Worm (Caenorhabditis elegans) whole organism, L4 larva: Measurements from ENCODE around the gene C08A9.3.

Experiments used
- F10B5.3 ChIP-seq: sonication (generic microtip); optimal IDR thresholded peaks from 2 replicates; lab custom pipeline; 2016; ENCODE audit warnings: mild to moderate bottlenecking, missing genetic modification characterization, missing compliant biosample characterization
- F26F4.8 ChIP-seq: fragments of 200-800 bp; sonication (Bioruptor generic); conservative IDR thresholded peaks from 2 replicates; pipeline ENCODE4 v1.3.6; 2022; ENCODE audit warnings: missing genetic modification characterization, missing compliant biosample characterization
- R02D3.7 ChIP-seq: fragments of 150-350 bp; sonication (generic microtip); optimal IDR thresholded peaks from 3 replicates; lab custom pipeline; 2014; ENCODE audit warnings: missing biosample characterization, missing genetic modification characterization
- Y105C5A.15 ChIP-seq: fragments of 200-800 bp; sonication (Bioruptor generic); IDR thresholded peaks from 2 replicates; pipeline ENCODE4 v1.3.6; 2022; ENCODE audit warnings: missing genetic modification characterization, missing compliant biosample characterization
- Y75B8A.6 ChIP-seq: fragments of 200-800 bp; sonication (Bioruptor generic); IDR thresholded peaks from 2 replicates; pipeline ENCODE4 v1.3.6; 2022; ENCODE audit warnings: missing genetic modification reagents, missing genetic modification characterization, missing compliant biosample characterization
- aha-1 ChIP-seq: fragments of 150-350 bp; peaks from one replicate; lab custom pipeline; 2014; ENCODE audit warnings: missing biosample characterization, missing genetic modification characterization
- aly-2 ChIP-seq: sonication (generic microtip); optimal IDR thresholded peaks from 2 replicates; lab custom pipeline; 2018; ENCODE audit warnings: missing biosample characterization, missing genetic modification characterization
- ceh-20 ChIP-seq: fragments of 200-800 bp; sonication (Bioruptor generic); IDR thresholded peaks from 2 replicates; pipeline ENCODE4 v1.3.6; 2022; ENCODE audit warnings: missing genetic modification reagents, missing genetic modification characterization, missing compliant biosample characterization
- daf-12 ChIP-seq: fragments of 150-350 bp; optimal IDR thresholded peaks from 2 replicates; lab custom pipeline; 2014; ENCODE audit warnings: missing biosample characterization, missing genetic modification reagents, missing genetic modification characterization
- daf-16 ChIP-seq, 3 experiments: sonication (generic microtip); optimal IDR thresholded peaks; 2 replicates each; lab custom pipeline; 2016 to 2017; ENCODE audit warnings: missing genetic modification characterization in 3 of 3, missing genetic modification reagents in 3 of 3, mild to moderate bottlenecking in 2 of 3, missing compliant biosample characterization in 2 of 3, missing biosample characterization in 1 of 3, moderate library complexity in 1 of 3
- dmd-9 ChIP-seq: fragments of 200-800 bp; sonication (Bioruptor generic); IDR thresholded peaks from 2 replicates; pipeline ENCODE4 v1.3.6; 2022; ENCODE audit warnings: missing genetic modification reagents, missing genetic modification characterization, missing compliant biosample characterization
- dve-1 ChIP-seq: sonication (generic microtip); optimal IDR thresholded peaks from 2 replicates; lab custom pipeline; 2017; ENCODE audit warnings: antibody characterized with exemption, mild to moderate bottlenecking, missing genetic modification characterization, missing compliant biosample characterization; ENCODE audit not compliant: insufficient read depth
- fkh-10 ChIP-seq: fragments of 150-350 bp; optimal IDR thresholded peaks from 2 replicates; lab custom pipeline; 2014; ENCODE audit warnings: missing biosample characterization, missing genetic modification reagents, missing genetic modification characterization
- fos-1 ChIP-seq: fragments of 150-350 bp; optimal IDR thresholded peaks from 2 replicates; lab custom pipeline; 2014; ENCODE audit warnings: missing biosample characterization, missing genetic modification characterization
- gei-8 ChIP-seq: fragments of 200-800 bp; sonication (Bioruptor generic); optimal IDR thresholded peaks from 2 replicates; lab custom pipeline; 2018; ENCODE audit warnings: mild to moderate bottlenecking, missing genetic modification characterization, missing compliant biosample characterization
- hif-1 ChIP-seq, 2 experiments: sonication (generic microtip); optimal IDR thresholded peaks; 2 replicates each; lab custom pipeline; 2016 to 2017; ENCODE audit warnings: missing compliant biosample characterization in 2 of 2, missing genetic modification characterization in 2 of 2, missing genetic modification reagents in 2 of 2, missing genotype in 2 of 2, mild to moderate bottlenecking in 1 of 2
- hlh-11 ChIP-seq: fragments of 200-800 bp; sonication (Bioruptor generic); optimal IDR thresholded peaks from 2 replicates; lab custom pipeline; 2018; ENCODE audit warnings: mild to moderate bottlenecking, missing genetic modification characterization, missing compliant biosample characterization
- hlh-30 ChIP-seq: sonication (generic microtip); optimal IDR thresholded peaks from 2 replicates; lab custom pipeline; 2017; ENCODE audit warnings: antibody characterized with exemption, mild to moderate bottlenecking, missing genetic modification characterization, missing compliant biosample characterization; ENCODE audit not compliant: insufficient read depth
- lim-7 ChIP-seq: fragments of 200-800 bp; sonication (Bioruptor generic); IDR thresholded peaks from 2 replicates; pipeline ENCODE4 v1.3.6; 2022; ENCODE audit warnings: missing genetic modification characterization, missing compliant biosample characterization
- lin-13 ChIP-seq: fragments of 150-350 bp; optimal IDR thresholded peaks from 2 replicates; lab custom pipeline; 2014; ENCODE audit warnings: missing biosample characterization, missing genetic modification reagents, missing genetic modification characterization
- lin-29 ChIP-seq: fragments of 200-800 bp; sonication (Bioruptor generic); IDR thresholded peaks from 2 replicates; pipeline ENCODE4 v1.3.6; 2022; ENCODE audit warnings: missing genetic modification reagents, missing genetic modification characterization, missing compliant biosample characterization
- lin-39 ChIP-seq: fragments of 150-350 bp; optimal IDR thresholded peaks from 2 replicates; lab custom pipeline; 2014; ENCODE audit warnings: missing biosample characterization, missing genetic modification reagents, missing genetic modification characterization
- mep-1 ChIP-seq: fragments of 150-350 bp; sonication (generic microtip); optimal IDR thresholded peaks from 3 replicates; lab custom pipeline; 2014; ENCODE audit warnings: missing biosample characterization, missing genetic modification characterization
- mes-2 ChIP-seq: sonication (generic microtip); optimal IDR thresholded peaks from 2 replicates; lab custom pipeline; 2016; ENCODE audit warnings: missing genotype, mild to moderate bottlenecking, missing genetic modification characterization, missing compliant biosample characterization; ENCODE audit not compliant: poor library complexity, severe bottlenecking
- nhr-10 ChIP-seq: fragments of 150-350 bp; optimal IDR thresholded peaks from 2 replicates; lab custom pipeline; 2014; ENCODE audit warnings: missing biosample characterization, missing genetic modification characterization
- nhr-102 ChIP-seq: sonication (generic microtip); optimal IDR thresholded peaks from 2 replicates; lab custom pipeline; 2016; ENCODE audit warnings: mild to moderate bottlenecking, missing genetic modification characterization, moderate library complexity, missing compliant biosample characterization
- nhr-11 ChIP-seq: fragments of 150-350 bp; optimal IDR thresholded peaks from 2 replicates; lab custom pipeline; 2014; ENCODE audit warnings: missing biosample characterization, missing genetic modification characterization
- nhr-111 ChIP-seq: fragments of 200-800 bp; sonication (Bioruptor generic); optimal IDR thresholded peaks from 2 replicates; lab custom pipeline; 2018; ENCODE audit warnings: mild to moderate bottlenecking, missing genetic modification characterization, missing compliant biosample characterization
- nhr-25 ChIP-seq: sonication (generic microtip); optimal IDR thresholded peaks from 2 replicates; lab custom pipeline; 2017; ENCODE audit warnings: missing genetic modification characterization, mild to moderate bottlenecking, missing compliant biosample characterization, antibody characterized with exemption, moderate library complexity, borderline replicate concordance; ENCODE audit not compliant: insufficient read depth
- nhr-28 ChIP-seq: fragments of 150-350 bp; optimal IDR thresholded peaks from 2 replicates; lab custom pipeline; 2014; ENCODE audit warnings: missing biosample characterization, missing genetic modification characterization
- nhr-41 ChIP-seq: fragments of 200-800 bp; sonication (Bioruptor generic); IDR thresholded peaks from 2 replicates; pipeline ENCODE4 v1.3.6; 2022; ENCODE audit warnings: missing genetic modification reagents, missing genetic modification characterization, missing compliant biosample characterization
- nhr-77 ChIP-seq: fragments of 150-350 bp; optimal IDR thresholded peaks from 2 replicates; lab custom pipeline; 2014; ENCODE audit warnings: missing biosample characterization, missing genetic modification characterization
- pqm-1 ChIP-seq: sonication (generic microtip); optimal IDR thresholded peaks from 2 replicates; lab custom pipeline; 2017; ENCODE audit warnings: missing biosample characterization, missing genetic modification characterization
- rbr-2 ChIP-seq: sonication (generic microtip); optimal IDR thresholded peaks from 2 replicates; lab custom pipeline; 2016; ENCODE audit warnings: missing genotype, missing genetic modification characterization, missing compliant biosample characterization
- skn-1 ChIP-seq: fragments of 150-350 bp; optimal IDR thresholded peaks from 2 replicates; lab custom pipeline; 2014; ENCODE audit warnings: missing biosample characterization, missing genetic modification characterization
- snpc-1.2 ChIP-seq: fragments of 200-800 bp; sonication (Bioruptor generic); IDR thresholded peaks from 2 replicates; pipeline ENCODE4 v1.3.6; 2022; ENCODE audit warnings: missing genetic modification reagents, missing genetic modification characterization, missing compliant biosample characterization
- snpc-4 ChIP-seq: fragments of 150-350 bp; optimal IDR thresholded peaks from 2 replicates; lab custom pipeline; 2014; ENCODE audit warnings: missing biosample characterization, missing genetic modification characterization
- spr-1 ChIP-seq: sonication (generic microtip); optimal IDR thresholded peaks from 2 replicates; lab custom pipeline; 2016; ENCODE audit warnings: mild to moderate bottlenecking, missing genetic modification characterization, missing compliant biosample characterization
- tra-1 ChIP-seq: fragments of 200-800 bp; sonication (Bioruptor generic); IDR thresholded peaks from 2 replicates; pipeline ENCODE4 v1.3.6; 2022; ENCODE audit warnings: missing genetic modification reagents, missing genetic modification characterization, missing compliant biosample characterization
- unc-39 ChIP-seq: sonication (generic microtip); optimal IDR thresholded peaks from 2 replicates; lab custom pipeline; 2017; ENCODE audit warnings: missing biosample characterization, missing genetic modification characterization
- unc-62 ChIP-seq, 3 experiments: fragments of 150-350 bp in 1 of 3; sonication (generic microtip); optimal IDR thresholded peaks in 2 of 3; peaks in 1 of 3; 1 replicate in 1 of 3; 2 replicates in 2 of 3; lab custom pipeline; 2014 to 2017; ENCODE audit warnings: missing biosample characterization in 3 of 3, missing genetic modification characterization in 3 of 3, missing genetic modification reagents in 3 of 3, missing genotype in 1 of 3
- zag-1 ChIP-seq: fragments of 150-350 bp; optimal IDR thresholded peaks from 2 replicates; lab custom pipeline; 2014; ENCODE audit warnings: missing biosample characterization, missing genetic modification characterization
- zfp-2 ChIP-seq: sonication (generic microtip); optimal IDR thresholded peaks from 2 replicates; lab custom pipeline; 2016; ENCODE audit warnings: mild to moderate bottlenecking, missing genetic modification characterization, missing compliant biosample characterization
- zfp-3 ChIP-seq: fragments of 200-800 bp; sonication (Bioruptor generic); conservative IDR thresholded peaks from 2 replicates; pipeline ENCODE4 v1.3.6; 2022; ENCODE audit warnings: missing genetic modification reagents, missing genetic modification characterization, missing compliant biosample characterization
- zip-2 ChIP-seq: fragments of 150-350 bp; optimal IDR thresholded peaks from 2 replicates; lab custom pipeline; 2014; ENCODE audit warnings: missing biosample characterization, missing genetic modification characterization
- ztf-7 ChIP-seq: fragments of 150-350 bp; optimal IDR thresholded peaks from 2 replicates; lab custom pipeline; 2014; ENCODE audit warnings: missing biosample characterization, missing genetic modification characterization

The C08A9.3 gene

ce11 chrX:17093199-17093598 is at the start of gene C08A9.3:
Gene C08A9.3, minus strand, starts transcription at chrX:17093299.
- TF ChIP-seq daf-12 (tag; lab: Kevin White, UChicago) (no peak), zag-1 (tag; lab: Kevin White, UChicago) (no peak), aha-1 (tag; lab: Kevin White, UChicago) (peak; percentile 80), pqm-1 (tag; lab: Kevin White, UChicago) (no peak)

DNA sequence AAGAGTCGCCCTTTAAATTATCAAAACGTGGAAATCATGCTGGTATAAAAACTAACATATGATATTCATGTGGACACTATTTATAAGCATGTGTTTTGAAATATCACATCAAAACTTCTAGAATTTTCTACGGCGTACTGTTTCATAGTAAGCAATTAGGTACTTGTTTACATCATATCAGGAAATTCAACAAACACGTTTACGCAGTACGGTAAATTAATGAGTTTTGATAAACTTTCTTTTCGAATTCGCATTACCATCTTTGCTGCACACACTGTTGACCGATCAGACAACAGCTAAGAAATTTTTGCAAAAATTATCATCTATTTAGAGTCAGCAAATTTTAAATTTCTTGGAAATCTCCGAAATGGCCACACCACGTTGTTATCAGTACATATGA is 47.3 kb upstream of the C08A9.3 start:
- no peak for TF ChIP-seq snpc-4
- peak; percentile 58 for TF ChIP-seq nhr-28 (tag; lab: Kevin White, UChicago)
- no peak for TF ChIP-seq Y75B8A.6 (GFP tag; lab: Robert Waterston, UW)
- TF ChIP-seq hlh-30 (tag; lab: Kevin White, UChicago) = peak; percentile 20
- no peak for TF ChIP-seq R02D3.7 (tag; lab: Kevin White, UChicago)
- no peak for TF ChIP-seq fkh-10 (GFP tag; lab: Kevin White, UChicago)
- no peak for TF ChIP-seq snpc-1.2
- peak; percentile 2 for TF ChIP-seq mep-1
- no peak for TF ChIP-seq zip-2 (tag; lab: Kevin White, UChicago)
- peak; percentile 21 for TF ChIP-seq hlh-11 (tag; lab: Kevin White, UChicago)
- TF ChIP-seq dve-1 (tag; lab: Kevin White, UChicago) = peak; percentile 28
- no peak for TF ChIP-seq nhr-77 (tag; lab: Kevin White, UChicago)
- no peak for TF ChIP-seq daf-16 (GFP tag; optimal IDR thresholded peaks at IDR 0.05; lab: Kevin White, UChicago)
- TF ChIP-seq daf-16 (tag; optimal IDR thresholded peaks at IDR 0.05; lab: Kevin White, UChicago) = peak; percentile 98
- TF ChIP-seq lin-29 (GFP tag; lab: Robert Waterston, UW) = no peak
- no peak for TF ChIP-seq Y105C5A.15 (GFP tag; lab: Robert Waterston, UW)
- no peak for TF ChIP-seq lim-7 (GFP tag; lab: Robert Waterston, UW)
- TF ChIP-seq zfp-2 = no peak
- peak; percentile 43 for TF ChIP-seq ztf-7 (tag; lab: Kevin White, UChicago)
- no peak for TF ChIP-seq lin-39
- TF ChIP-seq lin-13 = no peak
- TF ChIP-seq aha-1 (tag; lab: Kevin White, UChicago) = peak; percentile 89
- TF ChIP-seq, all 104 proteins: peak for 8

- TF ChIP-seq ceh-20 (GFP tag; lab: Robert Waterston, UW) (no peak), daf-12 (tag; lab: Kevin White, UChicago) (no peak), mes-2 (tag; lab: Kevin White, UChicago) (no peak), skn-1 (tag; lab: Kevin White, UChicago) (no peak), unc-39 (no peak), nhr-111 (GFP tag; lab: Kevin White, UChicago) (no peak), gei-8 (no peak), lin-39 (no peak), rbr-2 (tag; lab: Kevin White, UChicago) (no peak), unc-62 (GFP tag; optimal IDR thresholded peaks at IDR 0.05 in 1 of 2; lab: Kevin White, UChicago) (no peak), unc-62 (tag; optimal IDR thresholded peaks at IDR 0.05; lab: Kevin White, UChicago) (no peak), mep-1 (no peak), dmd-9 (GFP tag; lab: Robert Waterston, UW) (no peak), hif-1 (tag; optimal IDR thresholded peaks at IDR 0.05; lab: Kevin White, UChicago) (no peak), F26F4.8 (no peak), aly-2 (tag; lab: Kevin White, UChicago) (no peak), nhr-41 (GFP tag; lab: Robert Waterston, UW) (no peak), lim-7 (GFP tag; lab: Robert Waterston, UW) (no peak), pqm-1 (tag; lab: Kevin White, UChicago) (peak; percentile 60), spr-1 (no peak), F10B5.3 (tag; lab: Kevin White, UChicago) (no peak), Y105C5A.15 (GFP tag; lab: Robert Waterston, UW) (no peak), zfp-3 (GFP tag; lab: Robert Waterston, UW) (no peak), nhr-28 (tag; lab: Kevin White, UChicago) (peak; percentile 12), nhr-11 (tag; lab: Kevin White, UChicago) (no peak), fos-1 (tag; lab: Kevin White, UChicago) (no peak), aha-1 (tag; lab: Kevin White, UChicago) (peak; percentile 93), nhr-102 (tag; lab: Kevin White, UChicago) (peak; percentile 25), fkh-10 (GFP tag; lab: Kevin White, UChicago) (no peak), tra-1 (0 out of 2 replicates have a peak, but pooled peaks have one; percentile 29), nhr-10 (tag; lab: Kevin White, UChicago) (no peak), nhr-25 (tag; lab: Kevin White, UChicago) (no peak)
Measured at ce11 chrX:17139204-17139780, 46.2 kb upstream of the C08A9.3 start.
